Worm (Caenorhabditis elegans): ENCODE measurements around the gene ptc-1.

The ptc-1 gene

ce11 chrII:7892761-7893272, at the start of gene ptc-1:
Gene ptc-1, plus strand, starts transcription at chrII:7893222.
- no peak for TF ChIP-seq ztf-16 (tag; optimal IDR thresholded peaks at IDR 0.05)
- TF ChIP-seq pros-1 (tag; optimal IDR thresholded peaks at IDR 0.05) = no peak
- TF ChIP-seq Y22D7AL.16 (tag; optimal IDR thresholded peaks at IDR 0.05) = no peak
- no peak for TF ChIP-seq npax-4 (tag; optimal IDR thresholded peaks at IDR 0.05)
- no peak for TF ChIP-seq unc-42 (tag; optimal IDR thresholded peaks at IDR 0.05)
- TF ChIP-seq elt-4 (tag; optimal IDR thresholded peaks at IDR 0.05) = no peak
- no peak for TF ChIP-seq unc-55 (GFP tag; optimal IDR thresholded peaks at IDR 0.05)
- no peak for TF ChIP-seq pag-3 (tag; optimal IDR thresholded peaks at IDR 0.05; ENCODE audit: borderline replicate concordance)
- no peak for TF ChIP-seq K09A11.1 (tag; optimal IDR thresholded peaks at IDR 0.05; ENCODE audit: insufficient read depth)
- no peak for TF ChIP-seq mec-3 (tag; optimal IDR thresholded peaks at IDR 0.05; ENCODE audit: borderline replicate concordance)
- no peak for TF ChIP-seq ceh-31 (tag; optimal IDR thresholded peaks at IDR 0.05)
- no peak for TF ChIP-seq nhr-11 (tag; optimal IDR thresholded peaks at IDR 0.05)
- TF ChIP-seq pax-1 (tag; optimal IDR thresholded peaks at IDR 0.05) = no peak
- no peak for TF ChIP-seq ceh-2 (tag; optimal IDR thresholded peaks at IDR 0.05)
- TF ChIP-seq nhr-232 (tag; optimal IDR thresholded peaks at IDR 0.05) = no peak
- TF ChIP-seq syd-9 (tag; optimal IDR thresholded peaks at IDR 0.05) = no peak

ce11 chrII:7845571-7846236, 47.3 kb upstream of the ptc-1 start, which contains the start of gene T09A5.4:
Gene T09A5.4, plus strand, starts transcription at chrII:7846186.
- TF ChIP-seq ahr-1 (tag; optimal IDR thresholded peaks at IDR 0.05) (no peak), rnt-1 (tag; optimal IDR thresholded peaks at IDR 0.05) (no peak), hlh-8 (tag; optimal IDR thresholded peaks at IDR 0.05) (no peak), mec-3 (tag; optimal IDR thresholded peaks at IDR 0.05; ENCODE audit: borderline replicate concordance) (no peak), tbx-2 (tag; optimal IDR thresholded peaks at IDR 0.05) (no peak), lin-11 (tag; optimal IDR thresholded peaks at IDR 0.05) (no peak), dve-1 (tag; optimal IDR thresholded peaks at IDR 0.05) (no peak), hlh-6 (tag; optimal IDR thresholded peaks at IDR 0.05) (no peak), unc-55 (GFP tag; optimal IDR thresholded peaks at IDR 0.05) (no peak), fkh-6 (tag; optimal IDR thresholded peaks at IDR 0.05) (no peak), fkh-10 (GFP tag; optimal IDR thresholded peaks at IDR 0.05) (no peak), C08G9.2 (tag; optimal IDR thresholded peaks at IDR 0.05) (no peak), elt-2 (tag; optimal IDR thresholded peaks at IDR 0.05) (no peak)

DNA sequence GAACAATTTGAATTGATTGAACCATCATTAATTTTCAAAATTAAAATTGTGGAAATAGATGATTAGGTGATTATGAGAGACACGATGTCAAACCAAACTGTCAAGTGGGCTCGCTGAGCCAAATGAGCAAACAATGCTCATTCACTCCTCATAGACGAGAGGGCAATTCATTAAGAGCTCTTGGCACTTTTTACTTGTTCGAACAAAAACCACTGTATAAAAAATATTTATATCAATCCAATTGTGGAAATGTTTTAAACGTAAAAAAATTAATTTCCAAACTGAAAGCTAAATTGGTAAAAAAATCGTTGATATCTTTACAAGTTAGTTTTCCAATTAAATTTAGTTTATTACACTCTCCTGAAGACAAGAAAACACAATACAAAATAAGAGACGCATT, 43.3 kb upstream of the ptc-1 start, which contains the start of gene acr-7:
Gene acr-7, minus strand, starts transcription at position 101 of the 400 bp plus-strand sequence.
- TF ChIP-seq pag-3 (tag; optimal IDR thresholded peaks at IDR 0.05; ENCODE audit: borderline replicate concordance) (no peak), lim-6 (tag; optimal IDR thresholded peaks at IDR 0.05) (no peak), K02D7.2 (tag; optimal IDR thresholded peaks at IDR 0.05) (no peak), Y22D7AL.16 (tag; optimal IDR thresholded peaks at IDR 0.05) (no peak), dmd-4 (tag; optimal IDR thresholded peaks at IDR 0.05; ENCODE audit: borderline replicate concordance) (no peak), ceh-9 (tag; optimal IDR thresholded peaks at IDR 0.05) (no peak), ceh-14 (tag; optimal IDR thresholded peaks at IDR 0.05) (no peak), fkh-6 (tag; optimal IDR thresholded peaks at IDR 0.05) (no peak), pha-2 (tag; optimal IDR thresholded peaks at IDR 0.05) (no peak), fkh-10 (GFP tag; optimal IDR thresholded peaks at IDR 0.05) (no peak), zip-5 (tag; optimal IDR thresholded peaks at IDR 0.05) (no peak), ceh-24 (tag; optimal IDR thresholded peaks at IDR 0.05) (no peak), ceh-19 (GFP tag; optimal IDR thresholded peaks at IDR 0.05) (no peak), fax-1 (tag; optimal IDR thresholded peaks at IDR 0.05) (no peak), ets-4 (tag; optimal IDR thresholded peaks at IDR 0.05) (no peak), pha-4 (tag; optimal IDR thresholded peaks at IDR 0.05) (no peak), eyg-1 (tag; optimal IDR thresholded peaks at IDR 0.05) (no peak), ztf-16 (tag; optimal IDR thresholded peaks at IDR 0.05) (no peak)
